Fruit fly (Drosophila melanogaster): Measurements from ENCODE around the gene CG32713.

The CG32713 gene

dm6 chrX:8481462-8481861, 24.0 kb upstream of the CG32713 start, which contains the start of gene Cp38:
Cp38 (plus strand) TSS chrX:8481837.
- TF ChIP-seq CG8478 (optimal IDR thresholded peaks at IDR 0.05), result no peak
- TF ChIP-seq CTCF (optimal IDR thresholded peaks at IDR 0.05), result no peak

dm6 chrX:8479031-8479568, 21.7 kb upstream of the CG32713 start, which contains the start of gene Cp36:
Cp36 (plus strand) TSS chrX:8479319.
- TF ChIP-seq CTCF (optimal IDR thresholded peaks at IDR 0.05), result no peak
- TF ChIP-seq CG8478 (optimal IDR thresholded peaks at IDR 0.05), result no peak

dm6 chrX:8476817-8477216, 19.4 kb upstream of the CG32713 start, which contains the start of gene Cp7Fc:
Cp7Fc (plus strand) TSS chrX:8477117.
- no peak for TF ChIP-seq CTCF (optimal IDR thresholded peaks at IDR 0.05)
- no peak for TF ChIP-seq CG8478 (optimal IDR thresholded peaks at IDR 0.05)

- TF ChIP-seq CG8478 (optimal IDR thresholded peaks at IDR 0.05) (no peak), CTCF (optimal IDR thresholded peaks at IDR 0.05) (no peak)
Observed at dm6 chrX:8475657-8476056, 18.2 kb upstream of the CG32713 start.

- TF ChIP-seq CTCF (optimal IDR thresholded peaks at IDR 0.05) (no peak), CG8478 (optimal IDR thresholded peaks at IDR 0.05) (no peak)
Observed at dm6 chrX:8473339-8473887, 16.0 kb upstream of the CG32713 start, which contains the start of gene Cp7Fb. Cp7Fb (plus strand) TSS chrX:8473837.

- no peak for TF ChIP-seq CG8478 (optimal IDR thresholded peaks at IDR 0.05)
- no peak for TF ChIP-seq CTCF (optimal IDR thresholded peaks at IDR 0.05)
Observed at dm6 chrX:8470588-8470987, 13.2 kb upstream of the CG32713 start, which contains the start of gene Cp7Fa. Cp7Fa (plus strand) TSS chrX:8470888.

- no peak for TF ChIP-seq CG8478 (optimal IDR thresholded peaks at IDR 0.05)
Observed at dm6 chrX:8469606-8470005, 12.2 kb upstream of the CG32713 start.

dm6 chrX:8468962-8469459, 11.6 kb upstream of the CG32713 start, which contains the start of gene CG12116:
CG12116 (minus strand) TSS chrX:8469012.
- TF ChIP-seq CTCF (optimal IDR thresholded peaks at IDR 0.05) (no peak), CG8478 (optimal IDR thresholded peaks at IDR 0.05) (no peak)

dm6 chrX:8466729-8467215, 9.3 kb upstream of the CG32713 start:
- TF ChIP-seq CG8478 (optimal IDR thresholded peaks at IDR 0.05) (no peak), CTCF (optimal IDR thresholded peaks at IDR 0.05) (no peak)

dm6 chrX:8464378-8465036, 7.1 kb upstream of the CG32713 start, which contains the start of gene Sptr:
Sptr (minus strand) TSS chrX:8464438.
- TF ChIP-seq CG8478 (optimal IDR thresholded peaks at IDR 0.05), result no peak
- no peak for TF ChIP-seq CTCF (optimal IDR thresholded peaks at IDR 0.05)

dm6 chrX:8461147-8461546, 3.7 kb upstream of the CG32713 start, which contains the start of gene Es2:
Es2 (plus strand) TSS chrX:8461479.
- no peak for TF ChIP-seq CG8478 (optimal IDR thresholded peaks at IDR 0.05)
- no peak for TF ChIP-seq CTCF (optimal IDR thresholded peaks at IDR 0.05)

dm6 chrX:8460686-8461085, 3.3 kb upstream of the CG32713 start, which contains the start of gene CG15347:
CG15347 (minus strand) TSS chrX:8460898.
- TF ChIP-seq CTCF (optimal IDR thresholded peaks at IDR 0.05) (no peak), CG8478 (optimal IDR thresholded peaks at IDR 0.05) (no peak)

dm6 chrX:8460232-8460631, 2.8 kb upstream of the CG32713 start:
- TF ChIP-seq CG8478 (optimal IDR thresholded peaks at IDR 0.05) (no peak), CTCF (optimal IDR thresholded peaks at IDR 0.05) (no peak)

dm6 chrX:8459452-8460040, 2.1 kb upstream of the CG32713 start:
- no peak for TF ChIP-seq CG8478 (optimal IDR thresholded peaks at IDR 0.05)
- no peak for TF ChIP-seq CTCF (optimal IDR thresholded peaks at IDR 0.05)

- TF ChIP-seq CG8478 (optimal IDR thresholded peaks at IDR 0.05) (no peak), CTCF (optimal IDR thresholded peaks at IDR 0.05) (no peak)
Observed at dm6 chrX:8455019-8455555, 2.3 kb downstream of the CG32713 start, which contains the start of gene org-1. org-1 (minus strand) TSS chrX:8455069.

Data from S2 (cell line).